Worm (Caenorhabditis elegans) whole organism, young adult: ENCODE measurements around the gene C03G6.6.

Source experiments
- C17E4.6 ChIP-seq: fragments of 200-800 bp; sonication (Bioruptor generic); IDR thresholded peaks from 2 replicates; pipeline ENCODE4 v1.3.6; 2022; ENCODE audit warnings: missing genetic modification reagents, missing genetic modification characterization, missing compliant biosample characterization
- F39B2.1 ChIP-seq: fragments of 200-800 bp; sonication (Bioruptor generic); IDR thresholded peaks from 2 replicates; pipeline ENCODE4 v1.3.6; 2022; ENCODE audit warnings: missing genetic modification reagents, missing genetic modification characterization, missing compliant biosample characterization
- F52B5.7 ChIP-seq: sonication (generic microtip); optimal IDR thresholded peaks from 2 replicates; lab custom pipeline; 2016; ENCODE audit warnings: mild to moderate bottlenecking, missing genetic modification characterization, missing compliant biosample characterization
- K11D2.4 ChIP-seq: fragments of 200-800 bp; sonication (Bioruptor generic); IDR thresholded peaks from 2 replicates; pipeline ENCODE4 v1.3.6; 2022; ENCODE audit warnings: missing genetic modification reagents, missing genetic modification characterization, missing compliant biosample characterization
- K12H6.12 ChIP-seq: fragments of 200-800 bp; sonication (Bioruptor generic); optimal IDR thresholded peaks from 2 replicates; lab custom pipeline; 2018; ENCODE audit warnings: mild to moderate bottlenecking, missing genetic modification characterization, missing compliant biosample characterization
- Y53G8AR.9 ChIP-seq: fragments of 200-800 bp; sonication (Bioruptor generic); conservative IDR thresholded peaks from 2 replicates; pipeline ENCODE4 v1.3.6; 2022; ENCODE audit warnings: missing genetic modification reagents, missing genetic modification characterization, missing compliant biosample characterization
- Y56A3A.18 ChIP-seq: fragments of 200-800 bp; sonication (Bioruptor generic); IDR thresholded peaks from 2 replicates; pipeline ENCODE4 v1.3.6; 2022; ENCODE audit warnings: missing genetic modification reagents, missing genetic modification characterization, missing compliant biosample characterization
- Y67H2A.10 ChIP-seq: fragments of 200-800 bp; sonication (Bioruptor generic); conservative IDR thresholded peaks from 2 replicates; pipeline ENCODE4 v1.3.6; 2022; ENCODE audit warnings: missing genetic modification reagents, missing genetic modification characterization, missing compliant biosample characterization
- akir-1 ChIP-seq: fragments of 200-800 bp; sonication (Bioruptor generic); optimal IDR thresholded peaks from 2 replicates; lab custom pipeline; 2018; ENCODE audit warnings: mild to moderate bottlenecking, missing genetic modification characterization, moderate library complexity, missing compliant biosample characterization
- ama-1 ChIP-seq, 3 experiments: fragments of 150-350 bp in 1 of 3; sonication (generic microtip) in 2 of 3; optimal IDR thresholded peaks; 2 replicates each; lab custom pipeline; 2014 to 2018; ENCODE audit warnings: missing biosample characterization in 2 of 3, missing genetic modification characterization in 2 of 3, missing genetic modification reagents in 2 of 3
- atf-7 ChIP-seq: sonication (generic microtip); optimal IDR thresholded peaks from 2 replicates; lab custom pipeline; 2017; ENCODE audit warnings: mild to moderate bottlenecking, missing genetic modification characterization, missing compliant biosample characterization
- athp-1 ChIP-seq: sonication (generic microtip); optimal IDR thresholded peaks from 2 replicates; lab custom pipeline; 2017; ENCODE audit warnings: mild to moderate bottlenecking, missing genetic modification characterization, missing compliant biosample characterization
- attf-5 ChIP-seq: fragments of 200-800 bp; sonication (Bioruptor generic); optimal IDR thresholded peaks from 2 replicates; lab custom pipeline; 2018; ENCODE audit warnings: mild to moderate bottlenecking, missing genetic modification characterization, missing compliant biosample characterization
- cebp-2 ChIP-seq: fragments of 200-800 bp; sonication (Bioruptor generic); IDR thresholded peaks from 2 replicates; pipeline ENCODE4 v1.3.6; 2022; ENCODE audit warnings: missing genetic modification characterization, missing compliant biosample characterization
- ceh-91 ChIP-seq: fragments of 200-800 bp; sonication (Bioruptor generic); IDR thresholded peaks from 2 replicates; pipeline ENCODE4 v1.3.6; 2022; ENCODE audit warnings: missing genetic modification reagents, missing genetic modification characterization, missing compliant biosample characterization
- chd-7 ChIP-seq: sonication (generic microtip); optimal IDR thresholded peaks from 2 replicates; lab custom pipeline; 2016; ENCODE audit warnings: mild to moderate bottlenecking, missing genetic modification characterization, moderate library complexity, missing compliant biosample characterization
- efl-1 ChIP-seq: fragments of 150-350 bp; optimal IDR thresholded peaks from 2 replicates; lab custom pipeline; 2014; ENCODE audit warnings: missing biosample characterization, missing genetic modification reagents, missing genetic modification characterization
- egl-18 ChIP-seq: fragments of 200-800 bp; sonication (Bioruptor generic); IDR thresholded peaks from 2 replicates; pipeline ENCODE4 v1.3.6; 2022; ENCODE audit warnings: missing genetic modification reagents, missing genetic modification characterization, missing compliant biosample characterization
- ets-4 ChIP-seq: fragments of 200-800 bp; sonication (Bioruptor generic); optimal IDR thresholded peaks from 2 replicates; lab custom pipeline; 2018; ENCODE audit warnings: mild to moderate bottlenecking, missing genetic modification characterization, missing compliant biosample characterization
- fkh-3 ChIP-seq: sonication (generic microtip); optimal IDR thresholded peaks from 2 replicates; lab custom pipeline; 2016; ENCODE audit warnings: mild to moderate bottlenecking, missing genetic modification characterization, missing compliant biosample characterization
- hlh-12 ChIP-seq: sonication (generic microtip); optimal IDR thresholded peaks from 2 replicates; lab custom pipeline; 2016; ENCODE audit warnings: missing genetic modification characterization, missing compliant biosample characterization
- hmg-1.2 ChIP-seq: fragments of 200-800 bp; sonication (Bioruptor generic); IDR thresholded peaks from 2 replicates; pipeline ENCODE4 v1.3.6; 2022; ENCODE audit warnings: missing genetic modification reagents, missing genetic modification characterization, missing compliant biosample characterization
- hrde-1 ChIP-seq: sonication (generic microtip); optimal IDR thresholded peaks from 2 replicates; lab custom pipeline; 2016; ENCODE audit warnings: missing genetic modification characterization, mild to moderate bottlenecking, missing compliant biosample characterization, moderate library complexity, missing genotype, missing genetic modification reagents, borderline replicate concordance
- lin-35 ChIP-seq, 3 experiments: fragments of 150-350 bp in 2 of 3; sonication (generic microtip) in 1 of 3; optimal IDR thresholded peaks; 2 replicates each; lab custom pipeline; 2014 to 2018; ENCODE audit warnings: missing biosample characterization in 3 of 3, missing genetic modification characterization in 3 of 3, missing genetic modification reagents in 3 of 3
- lsl-1 ChIP-seq: fragments of 200-800 bp; sonication (Bioruptor generic); optimal IDR thresholded peaks from 2 replicates; lab custom pipeline; 2018; ENCODE audit warnings: mild to moderate bottlenecking, missing genetic modification characterization, moderate library complexity, missing compliant biosample characterization
- mcd-1 ChIP-seq: fragments of 200-800 bp; sonication (Bioruptor generic); IDR thresholded peaks from 2 replicates; pipeline ENCODE4 v1.3.6; 2022; ENCODE audit warnings: missing genetic modification reagents, missing genetic modification characterization, missing compliant biosample characterization
- mel-28 ChIP-seq: sonication (generic microtip); optimal IDR thresholded peaks from 2 replicates; lab custom pipeline; 2016; ENCODE audit warnings: borderline replicate concordance, mild to moderate bottlenecking, missing genetic modification characterization, missing compliant biosample characterization
- mxl-1 ChIP-seq: sonication (generic microtip); optimal IDR thresholded peaks from 2 replicates; lab custom pipeline; 2016; ENCODE audit warnings: missing genetic modification characterization, missing compliant biosample characterization
- nfya-1 ChIP-seq: sonication (generic microtip); optimal IDR thresholded peaks from 2 replicates; lab custom pipeline; 2017; ENCODE audit warnings: antibody characterized with exemption, missing compliant biosample characterization, missing genetic modification characterization, borderline replicate concordance; ENCODE audit not compliant: insufficient read depth
- nfyb-1 ChIP-seq: fragments of 200-800 bp; sonication (Bioruptor generic); IDR thresholded peaks from 2 replicates; pipeline ENCODE4 v1.3.6; 2022; ENCODE audit warnings: missing genetic modification reagents, missing genetic modification characterization, missing compliant biosample characterization
- nhr-179 ChIP-seq: sonication (generic microtip); optimal IDR thresholded peaks from 2 replicates; lab custom pipeline; 2016; ENCODE audit warnings: mild to moderate bottlenecking, missing genetic modification characterization, missing compliant biosample characterization
- nhr-80 ChIP-seq: sonication (generic microtip); optimal IDR thresholded peaks from 2 replicates; lab custom pipeline; 2016; ENCODE audit warnings: missing genetic modification characterization, missing compliant biosample characterization
- nhr-90 ChIP-seq: sonication (generic microtip); optimal IDR thresholded peaks from 2 replicates; lab custom pipeline; 2016; ENCODE audit warnings: missing genotype, mild to moderate bottlenecking, missing genetic modification characterization, missing compliant biosample characterization
- snpc-1.1 ChIP-seq: sonication (generic microtip); optimal IDR thresholded peaks from 2 replicates; lab custom pipeline; 2017; ENCODE audit warnings: missing genetic modification characterization, mild to moderate bottlenecking, missing compliant biosample characterization, antibody characterized with exemption, moderate library complexity, missing genotype, missing genetic modification reagents; ENCODE audit not compliant: insufficient read depth
- snpc-1.3 ChIP-seq: sonication (generic microtip); optimal IDR thresholded peaks from 2 replicates; lab custom pipeline; 2017; ENCODE audit warnings: missing genetic modification characterization, mild to moderate bottlenecking, missing compliant biosample characterization, antibody characterized with exemption, moderate library complexity, missing genotype, missing genetic modification reagents; ENCODE audit not compliant: insufficient read depth
- somi-1 ChIP-seq: fragments of 200-800 bp; sonication (Bioruptor generic); optimal IDR thresholded peaks from 2 replicates; lab custom pipeline; 2018; ENCODE audit warnings: mild to moderate bottlenecking, missing genetic modification characterization, missing compliant biosample characterization
- zfh-2 ChIP-seq: fragments of 200-800 bp; sonication (Bioruptor generic); conservative IDR thresholded peaks from 2 replicates; pipeline ENCODE4 v1.3.6; 2022; ENCODE audit warnings: missing genetic modification reagents, missing genetic modification characterization, missing compliant biosample characterization
- ztf-18 ChIP-seq: sonication (generic microtip); optimal IDR thresholded peaks from 2 replicates; lab custom pipeline; 2016; ENCODE audit warnings: missing genotype, mild to moderate bottlenecking, missing genetic modification characterization, missing compliant biosample characterization
- ztf-22 ChIP-seq: fragments of 200-800 bp; sonication (Bioruptor generic); optimal IDR thresholded peaks from 2 replicates; lab custom pipeline; 2018; ENCODE audit warnings: mild to moderate bottlenecking, missing genetic modification characterization, moderate library complexity, missing compliant biosample characterization
- ztf-25 ChIP-seq: fragments of 200-800 bp; sonication (Bioruptor generic); IDR thresholded peaks from 2 replicates; pipeline ENCODE4 v1.3.6; 2022; ENCODE audit warnings: missing genetic modification reagents, missing genetic modification characterization, missing compliant biosample characterization

Gene C03G6.6

ce11 chrV:7399202-7399601 lies 42.0 kb downstream of the C03G6.6 start, which contains the start of gene gst-41:
gst-41 (minus strand) TSS chrV:7399302.
- no peak for TF ChIP-seq ets-4
- no peak for TF ChIP-seq nhr-179
- TF ChIP-seq nhr-90: no peak
- no peak for TF ChIP-seq efl-1 (GFP tag; lab: Kevin White, UChicago)
- TF ChIP-seq cebp-2: no peak
- no peak for TF ChIP-seq snpc-1.3 (tag; lab: Kevin White, UChicago)
- TF ChIP-seq hrde-1 (tag; lab: Kevin White, UChicago): no peak
- no peak for TF ChIP-seq nhr-80 (tag; lab: Kevin White, UChicago)
- no peak for TF ChIP-seq lsl-1
- no peak for TF ChIP-seq snpc-1.1 (tag; lab: Kevin White, UChicago)
- no peak for TF ChIP-seq somi-1 (GFP tag; lab: Kevin White, UChicago)
- no peak for TF ChIP-seq ama-1 (optimal IDR thresholded peaks at IDR 0.05; lab: Kevin White, UChicago)
- no peak for TF ChIP-seq ama-1 (GFP tag; optimal IDR thresholded peaks at IDR 0.05; lab: Kevin White, UChicago)
- no peak for TF ChIP-seq lin-35 (GFP tag; optimal IDR thresholded peaks at IDR 0.05; lab: Kevin White, UChicago)
- no peak for TF ChIP-seq K12H6.12
- no peak for TF ChIP-seq nfya-1
- no peak for TF ChIP-seq ztf-18
- TF ChIP-seq fkh-3 (tag; lab: Kevin White, UChicago): no peak
- TF ChIP-seq C17E4.6 (GFP tag; lab: Robert Waterston, UW): no peak

ce11 chrV:7400095-7400494 lies 42.9 kb downstream of the C03G6.6 start, which contains the start of gene cnc-9:
cnc-9 (minus strand) TSS chrV:7400195.
- no peak for TF ChIP-seq nfya-1
- no peak for TF ChIP-seq athp-1 (tag; lab: Kevin White, UChicago)
- TF ChIP-seq hmg-1.2 (GFP tag; lab: Robert Waterston, UW): no peak
- no peak for TF ChIP-seq F39B2.1 (GFP tag; lab: Robert Waterston, UW)
- TF ChIP-seq nfyb-1 (GFP tag; lab: Robert Waterston, UW): no peak
- no peak for TF ChIP-seq mcd-1 (GFP tag; lab: Robert Waterston, UW)
- no peak for TF ChIP-seq lsl-1

ce11 chrV:7400588-7400987 lies 43.4 kb downstream of the C03G6.6 start, which contains the start of gene srx-60:
srx-60 (plus strand) TSS chrV:7400888.
- TF ChIP-seq chd-7 (tag; lab: Kevin White, UChicago): no peak
- TF ChIP-seq ztf-25 (GFP tag; lab: Robert Waterston, UW): no peak
- TF ChIP-seq, all 124 proteins: peak for 0

DNA sequence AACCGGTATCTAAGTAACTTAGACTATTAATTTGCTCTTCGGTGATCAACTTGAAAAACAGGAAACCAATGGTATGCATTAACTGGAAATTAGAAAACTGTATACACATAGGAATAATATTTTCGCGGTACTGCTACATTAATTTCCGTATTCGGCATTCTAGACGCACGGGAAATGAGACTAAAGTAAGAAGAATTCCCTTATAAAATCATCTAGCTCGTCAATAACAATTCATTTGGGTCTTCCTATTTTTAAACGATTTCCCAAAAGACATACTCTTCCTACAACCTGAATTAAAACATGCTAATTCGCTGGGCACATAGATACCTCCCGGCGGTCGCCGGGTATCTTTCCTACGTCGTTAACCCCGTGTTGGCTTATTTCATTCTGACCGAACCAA lies 45.1 kb downstream of the C03G6.6 start, which contains the start of gene srj-13:
Gene srj-13, plus strand, starts transcription at position 301 of the 400 bp plus-strand sequence.
- TF ChIP-seq Y53G8AR.9 (no peak), mcd-1 (GFP tag; lab: Robert Waterston, UW) (no peak), nfyb-1 (GFP tag; lab: Robert Waterston, UW) (no peak), F39B2.1 (GFP tag; lab: Robert Waterston, UW) (no peak), ceh-91 (GFP tag; lab: Robert Waterston, UW) (no peak), egl-18 (no peak), akir-1 (GFP tag; lab: Kevin White, UChicago) (no peak), Y56A3A.18 (no peak), mxl-1 (tag; lab: Kevin White, UChicago) (no peak), nhr-80 (tag; lab: Kevin White, UChicago) (no peak), atf-7 (tag; lab: Kevin White, UChicago) (no peak), hlh-12 (tag; lab: Kevin White, UChicago) (no peak), zfh-2 (GFP tag; lab: Robert Waterston, UW) (no peak), attf-5 (GFP tag; lab: Kevin White, UChicago) (no peak), K11D2.4 (GFP tag; lab: Robert Waterston, UW) (no peak), Y67H2A.10 (GFP tag; lab: Robert Waterston, UW) (no peak), F52B5.7 (tag; lab: Kevin White, UChicago) (no peak), ztf-22 (GFP tag; lab: Kevin White, UChicago) (no peak), lsl-1 (no peak), mel-28 (tag; lab: Kevin White, UChicago) (no peak)
